Worm (Caenorhabditis elegans) whole organism, L1 larva: Measurements from ENCODE around the gene Y81B9A.2.

ENCODE experiments used
- aly-2 ChIP-seq: fragments of 150-350 bp; optimal IDR thresholded peaks from 2 replicates; lab custom pipeline; 2014; ENCODE audit warnings: missing biosample characterization, missing genetic modification characterization
- ama-1 ChIP-seq: fragments of 150-350 bp; optimal IDR thresholded peaks from 2 replicates; lab custom pipeline; 2014
- ceh-63 ChIP-seq: fragments of 200-800 bp; sonication (Bioruptor generic); optimal IDR thresholded peaks from 2 replicates; lab custom pipeline; 2018; ENCODE audit warnings: mild to moderate bottlenecking, missing genetic modification characterization, missing compliant biosample characterization
- dsc-1 ChIP-seq: sonication (generic microtip); optimal IDR thresholded peaks from 2 replicates; lab custom pipeline; 2016; ENCODE audit warnings: mild to moderate bottlenecking, missing genetic modification characterization, missing compliant biosample characterization
- fkh-10 ChIP-seq: sonication (generic microtip); optimal IDR thresholded peaks from 2 replicates; lab custom pipeline; 2017; ENCODE audit warnings: missing biosample characterization, missing genetic modification reagents, missing genetic modification characterization
- jun-1 ChIP-seq: fragments of 150-350 bp; optimal IDR thresholded peaks from 2 replicates; lab custom pipeline; 2014; ENCODE audit warnings: missing biosample characterization, missing genetic modification reagents, missing genetic modification characterization
- lin-13 ChIP-seq: fragments of 150-350 bp; optimal IDR thresholded peaks from 2 replicates; lab custom pipeline; 2014; ENCODE audit warnings: missing biosample characterization, missing genetic modification reagents, missing genetic modification characterization
- lin-14 ChIP-seq: fragments of 200-800 bp; sonication (Bioruptor generic); optimal IDR thresholded peaks from 2 replicates; lab custom pipeline; 2018; ENCODE audit warnings: mild to moderate bottlenecking, missing genetic modification characterization, moderate library complexity, missing compliant biosample characterization
- mdl-1 ChIP-seq, 2 experiments: fragments of 150-350 bp; optimal IDR thresholded peaks; 2 replicates each; lab custom pipeline; 2014 to 2017; ENCODE audit warnings: missing biosample characterization in 2 of 2, missing genetic modification characterization in 2 of 2, inconsistent platforms in 1 of 2
- unc-62 ChIP-seq: fragments of 150-350 bp; optimal IDR thresholded peaks from 2 replicates; lab custom pipeline; 2014; ENCODE audit warnings: missing biosample characterization, missing genetic modification reagents, missing genetic modification characterization
- ztf-11 ChIP-seq, 2 experiments: sonication (generic microtip); optimal IDR thresholded peaks; 2 replicates each; lab custom pipeline; 2016 to 2017; ENCODE audit warnings: missing genetic modification characterization in 2 of 2, missing biosample characterization in 1 of 2, missing compliant biosample characterization in 1 of 2

ce11 chrX:9212675-9213074 lies 28.7 kb downstream of the Y81B9A.2 start:
- TF ChIP-seq mdl-1 (tag; optimal IDR thresholded peaks at IDR 0.05; lab: Kevin White, UChicago) (no peak), ztf-11 (tag; optimal IDR thresholded peaks at IDR 0.05; lab: Kevin White, UChicago) (no peak), ceh-63 (GFP tag; lab: Kevin White, UChicago) (no peak), unc-62 (GFP tag; lab: Kevin White, UChicago) (no peak), fkh-10 (GFP tag; lab: Kevin White, UChicago) (no peak), ama-1 (lab: Kevin White, UChicago) (no peak), lin-13 (GFP tag; lab: Kevin White, UChicago) (no peak), aly-2 (tag; lab: Kevin White, UChicago) (no peak), jun-1 (no peak), lin-14 (GFP tag; lab: Kevin White, UChicago) (no peak), dsc-1 (tag; lab: Kevin White, UChicago) (no peak)
